Worm (Caenorhabditis elegans) whole organism, L1 larva: Measurements from ENCODE around the gene ZK1240.9.
"Not testable (repeated sequence)": the region's sequence is repeated elsewhere in the genome, so short reads cannot be mapped to it uniquely, and the experiment has no call there.

Experiments used
- C16A3.4 ChIP-seq: fragments of 150-350 bp; optimal IDR thresholded peaks from 2 replicates; lab custom pipeline; 2014; ENCODE audit warnings: missing biosample characterization, missing genetic modification characterization
- F16B12.6 ChIP-seq: fragments of 150-350 bp; optimal IDR thresholded peaks from 2 replicates; lab custom pipeline; 2014; ENCODE audit warnings: missing biosample characterization, missing genetic modification characterization
- aha-1 ChIP-seq: fragments of 150-350 bp; optimal IDR thresholded peaks from 2 replicates; lab custom pipeline; 2014; ENCODE audit warnings: missing biosample characterization, missing genetic modification characterization
- aly-2 ChIP-seq: fragments of 150-350 bp; optimal IDR thresholded peaks from 2 replicates; lab custom pipeline; 2014; ENCODE audit warnings: missing biosample characterization, missing genetic modification characterization
- ama-1 ChIP-seq: fragments of 150-350 bp; optimal IDR thresholded peaks from 2 replicates; lab custom pipeline; 2014
- ceh-63 ChIP-seq: fragments of 200-800 bp; sonication (Bioruptor generic); optimal IDR thresholded peaks from 2 replicates; lab custom pipeline; 2018; ENCODE audit warnings: mild to moderate bottlenecking, missing genetic modification characterization, missing compliant biosample characterization
- dsc-1 ChIP-seq: sonication (generic microtip); optimal IDR thresholded peaks from 2 replicates; lab custom pipeline; 2016; ENCODE audit warnings: mild to moderate bottlenecking, missing genetic modification characterization, missing compliant biosample characterization
- efl-1 ChIP-seq, 4 experiments: fragments of 150-350 bp; optimal IDR thresholded peaks in 3 of 4; peaks in 1 of 4; 1 replicate in 1 of 4; 2 replicates in 3 of 4; lab custom pipeline; 2014; ENCODE audit warnings: missing biosample characterization in 2 of 4, missing genetic modification characterization in 2 of 4, missing genetic modification reagents in 2 of 4
- efl-3 ChIP-seq: fragments of 200-800 bp; sonication (Bioruptor generic); optimal IDR thresholded peaks from 2 replicates; lab custom pipeline; 2018; ENCODE audit warnings: mild to moderate bottlenecking, missing genetic modification characterization, missing compliant biosample characterization
- elt-2 ChIP-seq: sonication (generic microtip); optimal IDR thresholded peaks from 2 replicates; lab custom pipeline; 2016; ENCODE audit warnings: missing genetic modification characterization, mild to moderate bottlenecking, inconsistent platforms, missing compliant biosample characterization, missing genetic modification reagents
- fkh-8 ChIP-seq: sonication (generic microtip); optimal IDR thresholded peaks from 2 replicates; lab custom pipeline; 2016; ENCODE audit warnings: mild to moderate bottlenecking, missing genetic modification characterization, missing compliant biosample characterization
- hlh-4 ChIP-seq: sonication (generic microtip); optimal IDR thresholded peaks from 2 replicates; lab custom pipeline; 2016; ENCODE audit warnings: mild to moderate bottlenecking, missing genetic modification characterization, missing compliant biosample characterization
- hpl-2 ChIP-seq: fragments of 150-350 bp; optimal IDR thresholded peaks from 2 replicates; lab custom pipeline; 2014; ENCODE audit warnings: missing biosample characterization, missing genetic modification reagents, missing genetic modification characterization
- irx-1 ChIP-seq: sonication (generic microtip); optimal IDR thresholded peaks from 2 replicates; lab custom pipeline; 2016; ENCODE audit warnings: missing genetic modification characterization, missing compliant biosample characterization
- jun-1 ChIP-seq: fragments of 150-350 bp; optimal IDR thresholded peaks from 2 replicates; lab custom pipeline; 2014; ENCODE audit warnings: missing biosample characterization, missing genetic modification reagents, missing genetic modification characterization
- lin-13 ChIP-seq: fragments of 150-350 bp; optimal IDR thresholded peaks from 2 replicates; lab custom pipeline; 2014; ENCODE audit warnings: missing biosample characterization, missing genetic modification reagents, missing genetic modification characterization
- lin-14 ChIP-seq: fragments of 200-800 bp; sonication (Bioruptor generic); optimal IDR thresholded peaks from 2 replicates; lab custom pipeline; 2018; ENCODE audit warnings: mild to moderate bottlenecking, missing genetic modification characterization, moderate library complexity, missing compliant biosample characterization
- lin-35 ChIP-seq, 2 experiments: fragments of 150-350 bp; optimal IDR thresholded peaks; 2 replicates each; lab custom pipeline; 2014; ENCODE audit warnings: missing biosample characterization in 2 of 2, missing genetic modification characterization in 2 of 2, missing genetic modification reagents in 2 of 2
- lin-39 ChIP-seq: fragments of 150-350 bp; optimal IDR thresholded peaks from 2 replicates; lab custom pipeline; 2014; ENCODE audit warnings: missing biosample characterization, missing genetic modification reagents, missing genetic modification characterization
- lir-3 ChIP-seq: sonication (generic microtip); optimal IDR thresholded peaks from 2 replicates; lab custom pipeline; 2016; ENCODE audit warnings: mild to moderate bottlenecking, missing genetic modification characterization, moderate library complexity, missing compliant biosample characterization; ENCODE audit not compliant: poor library complexity
- mef-2 ChIP-seq: fragments of 150-350 bp; optimal IDR thresholded peaks from 2 replicates; lab custom pipeline; 2014; ENCODE audit warnings: missing biosample characterization, missing genetic modification characterization
- nhr-20 ChIP-seq: sonication (generic microtip); optimal IDR thresholded peaks from 2 replicates; lab custom pipeline; 2016; ENCODE audit warnings: mild to moderate bottlenecking, missing genetic modification characterization, missing compliant biosample characterization
- nhr-84 ChIP-seq: sonication (generic microtip); optimal IDR thresholded peaks from 2 replicates; lab custom pipeline; 2017; ENCODE audit warnings: missing biosample characterization, missing genetic modification characterization
- nhr-85 ChIP-seq: sonication (generic microtip); peaks from one replicate; lab custom pipeline; 2016; ENCODE audit warnings: missing genetic modification characterization, inconsistent platforms, missing compliant biosample characterization
- sox-4 ChIP-seq: sonication (generic microtip); optimal IDR thresholded peaks from 2 replicates; lab custom pipeline; 2016; ENCODE audit warnings: missing genetic modification characterization, missing compliant biosample characterization
- sup-37 ChIP-seq: fragments of 200-800 bp; sonication (Bioruptor generic); optimal IDR thresholded peaks from 2 replicates; lab custom pipeline; 2018; ENCODE audit warnings: mild to moderate bottlenecking, missing genetic modification characterization, missing compliant biosample characterization
- swsn-7 ChIP-seq: sonication (generic microtip); optimal IDR thresholded peaks from 2 replicates; lab custom pipeline; 2016; ENCODE audit warnings: missing genetic modification characterization, missing compliant biosample characterization
- tbx-2 ChIP-seq: sonication (generic microtip); optimal IDR thresholded peaks from 2 replicates; lab custom pipeline; 2016; ENCODE audit warnings: missing genetic modification characterization, missing compliant biosample characterization
- tlp-1 ChIP-seq: fragments of 150-350 bp; optimal IDR thresholded peaks from 2 replicates; lab custom pipeline; 2014; ENCODE audit warnings: missing biosample characterization, missing genetic modification characterization
- unc-130 ChIP-seq: fragments of 150-350 bp; optimal IDR thresholded peaks from 2 replicates; lab custom pipeline; 2017; ENCODE audit warnings: missing biosample characterization, missing genetic modification characterization, inconsistent platforms
- zip-4 ChIP-seq: fragments of 200-800 bp; sonication (Bioruptor generic); optimal IDR thresholded peaks from 2 replicates; lab custom pipeline; 2018; ENCODE audit warnings: mild to moderate bottlenecking, missing genetic modification characterization, moderate library complexity, missing compliant biosample characterization
- ztf-11 ChIP-seq, 2 experiments: sonication (generic microtip); optimal IDR thresholded peaks; 2 replicates each; lab custom pipeline; 2016 to 2017; ENCODE audit warnings: missing genetic modification characterization in 2 of 2, missing biosample characterization in 1 of 2, missing compliant biosample characterization in 1 of 2

ZK1240.9 gene

DNA sequence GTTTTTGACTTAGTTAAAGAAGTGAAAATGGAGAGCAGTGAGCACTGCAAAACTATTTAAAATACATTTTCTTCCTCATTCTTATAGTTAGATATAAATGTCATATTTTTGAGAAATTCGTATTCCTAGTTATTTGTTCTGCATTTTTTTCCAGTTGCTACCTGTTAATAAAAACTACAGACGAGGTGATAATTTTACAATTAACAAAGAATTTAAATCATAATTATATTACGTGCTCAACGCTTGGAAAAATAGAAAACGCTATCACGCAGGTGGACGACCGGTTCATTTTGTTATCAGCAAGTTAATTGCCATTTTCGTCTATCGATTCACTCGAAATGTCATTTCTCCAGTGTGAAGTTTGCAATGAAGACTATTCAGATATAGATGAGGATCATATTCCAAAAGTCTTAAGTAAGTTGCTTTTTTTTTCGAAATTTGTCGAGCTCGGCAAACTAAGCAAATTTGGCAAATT lies at the start of gene ZK1240.9, which contains the start of gene ZK1240.5:
TSS of gene ZK1240.9 (plus strand) at position 307 of the 475 bp plus-strand sequence.
TSS of gene ZK1240.5 (minus strand) at position 51 of the 475 bp plus-strand sequence.
- TF ChIP-seq tbx-2 (tag; lab: Kevin White, UChicago) (no peak), elt-2 (tag; lab: Kevin White, UChicago) (peak; percentile 35), hpl-2 (no peak), lin-39 (tag; lab: Kevin White, UChicago) (no peak), ceh-63 (no peak), nhr-20 (tag; lab: Kevin White, UChicago) (no peak), aly-2 (tag; lab: Kevin White, UChicago) (no peak), efl-1 (optimal IDR thresholded peaks at IDR 0.05; lab: Kevin White, UChicago) (no peak), efl-1 (GFP tag; optimal IDR thresholded peaks at IDR 0.05 in 1 of 2; lab: Kevin White, UChicago) (peak in 1 of 2 experiments; percentile 79)
- TF ChIP-seq, all 84 proteins: peak for 2

DNA sequence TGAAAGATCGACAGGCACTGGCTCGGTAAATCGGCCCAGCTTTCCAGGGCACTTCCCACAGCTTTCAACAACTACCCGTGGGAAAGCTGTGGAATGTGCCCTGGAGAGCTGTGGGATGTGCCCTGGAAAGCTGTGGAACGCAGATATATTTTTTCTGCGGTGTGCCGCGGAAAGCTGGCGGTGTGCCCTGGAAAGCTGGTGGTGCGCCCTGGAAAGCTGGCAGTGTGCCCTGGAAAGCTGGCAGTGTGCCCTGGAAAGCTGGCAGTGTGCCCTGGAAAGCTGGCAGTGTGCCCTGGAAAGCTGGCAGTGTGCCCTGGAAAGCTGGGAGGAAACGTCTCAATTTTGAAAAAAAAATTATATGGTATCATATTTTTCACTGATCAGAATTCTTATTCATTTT lies 44.2 kb upstream of the ZK1240.9 start:
- no peak for TF ChIP-seq zip-4 (GFP tag; lab: Kevin White, UChicago)
- no peak for TF ChIP-seq nhr-85 (tag; lab: Kevin White, UChicago)
- no peak for TF ChIP-seq irx-1 (tag; lab: Kevin White, UChicago)
- no peak for TF ChIP-seq aha-1
- TF ChIP-seq nhr-84 (tag; lab: Kevin White, UChicago): no peak
- TF ChIP-seq mef-2 (tag; lab: Kevin White, UChicago): no peak
- TF ChIP-seq jun-1 (tag; lab: Kevin White, UChicago): no peak
- TF ChIP-seq dsc-1 (tag; lab: Kevin White, UChicago): no peak

DNA sequence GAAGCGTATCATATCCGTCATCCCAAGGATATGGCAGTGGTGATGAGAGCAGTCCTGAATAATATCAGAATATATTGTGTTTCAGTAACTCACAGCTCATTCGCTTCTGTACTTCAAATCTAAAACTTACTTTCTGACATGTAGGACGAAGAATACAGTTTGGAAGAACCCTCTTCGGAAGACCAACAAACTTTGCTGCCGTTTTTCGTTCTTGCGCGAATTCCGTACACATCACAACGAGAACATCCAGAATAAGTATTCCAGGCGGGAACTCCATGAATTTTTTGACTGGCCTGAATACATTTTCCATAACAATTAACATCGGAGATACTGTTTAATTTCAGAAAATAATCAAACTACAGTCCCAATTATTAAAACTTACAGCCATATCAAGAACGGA lies 40.6 kb upstream of the ZK1240.9 start, which contains the start of gene K09F6.15:
TSS of gene K09F6.15 (minus strand) at position 101 of the 400 bp plus-strand sequence.
- TF ChIP-seq lin-39 (tag; lab: Kevin White, UChicago) (no peak), hlh-4 (tag; lab: Kevin White, UChicago) (no peak), lin-14 (GFP tag; lab: Kevin White, UChicago) (no peak), zip-4 (GFP tag; lab: Kevin White, UChicago) (no peak), ztf-11 (tag; optimal IDR thresholded peaks at IDR 0.05; lab: Kevin White, UChicago) (no peak)

DNA sequence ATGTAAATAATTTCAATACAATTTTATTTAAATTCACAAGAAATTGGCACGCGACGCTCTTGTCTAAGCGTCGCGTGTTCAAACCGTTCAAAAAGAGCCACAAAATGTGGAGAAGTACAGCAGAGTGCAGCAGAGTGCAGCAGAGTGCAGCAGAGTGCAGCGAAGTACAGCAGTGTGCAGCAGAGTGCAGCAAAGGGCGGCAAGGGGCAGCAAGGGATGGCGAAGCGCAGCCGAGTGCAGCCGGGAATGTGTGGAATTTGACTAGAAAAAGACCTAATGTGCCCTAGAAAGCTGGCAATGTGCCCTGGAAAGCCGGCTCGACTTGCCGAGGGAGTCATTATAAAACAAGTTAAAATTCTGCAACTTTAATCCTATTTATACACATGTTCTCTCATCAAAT lies 38.7 kb upstream of the ZK1240.9 start, which contains the start of gene K09F6.6:
TSS of gene K09F6.6 (minus strand) at position 43 of the 400 bp plus-strand sequence.
- TF ChIP-seq aly-2 (tag; lab: Kevin White, UChicago) (no peak), C16A3.4 (tag; lab: Kevin White, UChicago) (no peak), fkh-8 (tag; lab: Kevin White, UChicago) (no peak), lin-35 (GFP tag; optimal IDR thresholded peaks at IDR 0.05; lab: Kevin White, UChicago) (no peak), efl-3 (GFP tag; lab: Kevin White, UChicago) (no peak), ama-1 (lab: Kevin White, UChicago) (no peak), lin-13 (GFP tag; lab: Kevin White, UChicago) (no peak)
- TF ChIP-seq, all 84 proteins: peak for 0

DNA sequence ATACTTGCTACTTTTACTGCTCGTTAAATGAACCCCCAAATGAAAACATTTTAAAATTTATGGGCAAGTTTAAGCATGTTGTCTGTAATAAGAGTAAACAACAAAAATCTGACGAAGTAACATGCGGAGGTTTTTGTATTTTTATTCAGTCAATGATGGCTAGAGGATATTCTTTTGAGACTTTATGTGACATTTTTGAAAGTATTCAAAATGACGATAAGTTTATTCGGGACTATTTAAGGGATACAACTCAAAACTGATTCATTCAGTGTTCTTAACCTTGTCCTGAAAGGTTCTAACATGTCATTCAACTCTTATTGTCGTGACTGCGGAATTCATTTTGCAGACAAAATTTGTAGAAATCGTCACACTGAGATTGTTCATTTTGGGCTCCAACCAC lies 38.1 kb upstream of the ZK1240.9 start, which contains the start of gene K09F6.11:
TSS of gene K09F6.11 (plus strand) at position 301 of the 400 bp plus-strand sequence.
- TF ChIP-seq sup-37 (GFP tag; lab: Kevin White, UChicago) (no peak), tlp-1 (tag; lab: Kevin White, UChicago) (no peak), lir-3 (no peak), unc-130 (tag; lab: Kevin White, UChicago) (no peak), sox-4 (tag; lab: Kevin White, UChicago) (no peak), elt-2 (tag; lab: Kevin White, UChicago) (no peak), swsn-7 (tag; lab: Kevin White, UChicago) (no peak)
- TF ChIP-seq, all 84 proteins: peak for 0

DNA sequence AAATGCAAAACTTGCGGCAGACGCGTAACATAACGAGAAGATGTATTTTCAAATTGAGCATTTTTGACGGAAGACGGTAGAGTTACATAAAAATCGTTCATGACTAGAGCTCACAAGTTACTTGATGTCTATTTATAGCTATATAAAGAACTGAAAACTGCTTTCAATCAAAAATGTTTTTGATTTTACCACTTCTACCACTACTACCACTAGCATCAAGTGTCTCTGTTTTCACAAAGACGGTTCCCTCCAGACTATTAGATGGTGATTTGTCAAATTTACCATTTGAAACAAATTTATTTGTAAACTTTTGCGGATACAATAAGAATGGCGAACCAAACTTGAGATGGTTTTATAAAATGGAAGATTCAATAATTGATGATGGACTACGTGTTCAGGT lies 35.4 kb upstream of the ZK1240.9 start, which contains the start of gene K09F6.9:
TSS of gene K09F6.9 (minus strand) at position 101 of the 400 bp plus-strand sequence.
- TF ChIP-seq F16B12.6 (tag; lab: Kevin White, UChicago); lir-3; fkh-8 (tag; lab: Kevin White, UChicago): not testable (repeated sequence)
